Worm (Caenorhabditis elegans): ENCODE measurements around the gene M18.3.

DNA sequence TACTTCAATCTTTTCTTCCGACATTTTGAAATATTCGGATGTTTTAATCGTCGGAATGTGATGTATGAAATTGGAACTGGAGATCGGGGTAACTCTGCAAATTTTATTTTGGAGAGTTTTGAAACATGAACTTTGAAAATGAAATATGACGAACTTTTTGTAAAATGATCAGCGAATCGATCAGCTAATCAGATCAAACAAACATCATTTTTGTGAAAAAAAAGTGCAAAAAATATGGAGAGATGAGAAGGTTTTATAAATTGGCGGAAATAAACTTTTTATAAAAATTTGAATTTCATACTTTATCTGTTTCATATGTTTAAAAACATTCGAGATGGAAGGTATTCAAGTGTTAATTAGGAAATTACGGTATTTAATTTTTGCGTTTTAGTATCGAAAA is 5.8 kb downstream of the M18.3 start, which contains the start of gene dlc-2:
- no peak for TF ChIP-seq nhr-11 (tag; optimal IDR thresholded peaks at IDR 0.05)
- TF ChIP-seq pha-4 (tag; optimal IDR thresholded peaks at IDR 0.05) = no peak
- no peak for TF ChIP-seq pros-1 (tag; optimal IDR thresholded peaks at IDR 0.05)
- TF ChIP-seq ahr-1 (tag; optimal IDR thresholded peaks at IDR 0.05) = no peak
- no peak for TF ChIP-seq pax-1 (tag; optimal IDR thresholded peaks at IDR 0.05)
- no peak for TF ChIP-seq ceh-45 (GFP tag; IDR thresholded peaks at IDR 0.05)
- TF ChIP-seq elt-4 (tag; optimal IDR thresholded peaks at IDR 0.05) = no peak
- TF ChIP-seq ceh-30 (tag; optimal IDR thresholded peaks at IDR 0.05) = no peak
- no peak for TF ChIP-seq ets-4 (tag; optimal IDR thresholded peaks at IDR 0.05)
- TF ChIP-seq npax-4 (tag; optimal IDR thresholded peaks at IDR 0.05) = no peak
- TF ChIP-seq fkh-6 (tag; optimal IDR thresholded peaks at IDR 0.05) = no peak
- TF ChIP-seq sdc-2 (tag; optimal IDR thresholded peaks at IDR 0.05) = no peak
- no peak for TF ChIP-seq fkh-10 (GFP tag; optimal IDR thresholded peaks at IDR 0.05)
